Fruit fly (Drosophila melanogaster) whole organism, wandering third instar larva: Measurements from ENCODE around the gene CG14855.

Experiments used
- OdsH ChIP-seq: fragments of 200-800 bp; sonication (Bioruptor generic); optimal IDR thresholded peaks from 2 replicates; lab custom pipeline; 2016; ENCODE audit warnings: missing biosample characterization, mild to moderate bottlenecking, missing genetic modification characterization
- Vsx2 ChIP-seq: fragments of 200-300, 225-300 bp; sonication (Bioruptor generic); optimal IDR thresholded peaks from 2 replicates; lab custom pipeline; 2018; ENCODE audit warnings: missing biosample characterization, missing genetic modification characterization; ENCODE audit not compliant: partially characterized antibody
- dl ChIP-seq, 2 experiments: fragments of 175-275, 200-275 bp in 1 of 2; fragments of 200-275 bp in 1 of 2; sonication (Bioruptor generic); optimal IDR thresholded peaks; lab custom pipeline; 2018; ENCODE audit warnings: mild to moderate bottlenecking in 2 of 2, missing biosample characterization in 2 of 2, missing genetic modification characterization in 2 of 2, moderate library complexity in 2 of 2; ENCODE audit not compliant: partially characterized antibody in 2 of 2, insufficient read depth in 1 of 2
- h ChIP-seq: fragments of 200-800 bp; sonication (Bioruptor generic); optimal IDR thresholded peaks from 3 replicates; lab custom pipeline; 2016; ENCODE audit warnings: missing biosample characterization, mild to moderate bottlenecking, missing genetic modification characterization
- psq ChIP-seq: fragments of 200-800 bp; sonication (Bioruptor generic); optimal IDR thresholded peaks from 3 replicates; lab custom pipeline; 2017; ENCODE audit warnings: missing biosample characterization, mild to moderate bottlenecking, missing genetic modification characterization, moderate library complexity
- rgr ChIP-seq: fragments of 200-800 bp; sonication (Bioruptor generic); optimal IDR thresholded peaks from 3 replicates; lab custom pipeline; 2016; ENCODE audit warnings: missing biosample characterization, mild to moderate bottlenecking, missing genetic modification characterization

- no peak for TF ChIP-seq dl (GFP tag; optimal IDR thresholded peaks at IDR 0.05; lab: Kevin White, UChicago; ENCODE audit: insufficient read depth in 1 of 2, partially characterized antibody in 2 of 2)
- TF ChIP-seq h (GFP tag; lab: Kevin White, UChicago) = no peak
- no peak for TF ChIP-seq rgr (GFP tag; lab: Kevin White, UChicago)
- no peak for TF ChIP-seq psq (GFP tag; lab: Kevin White, UChicago)
- no peak for TF ChIP-seq Vsx2 (GFP tag; lab: Kevin White, UChicago)
- no peak for TF ChIP-seq OdsH (GFP tag; lab: Kevin White, UChicago)
These were observed 40.1 kb upstream of the CG14855 start for dm6 chr3R:14756040-14756439.
